Worm (Caenorhabditis elegans): ENCODE results near the gene F13H8.1.

ce11 chrII:6247011-6247410 lies 36.2 kb upstream of the F13H8.1 start, which contains the start of gene T24H7.2:
- TF ChIP-seq bed-1 (GFP tag; IDR thresholded peaks at IDR 0.05) (no peak), attf-3 (GFP tag; conservative IDR thresholded peaks at IDR 0.05) (no peak), C17E4.6 (GFP tag; IDR thresholded peaks at IDR 0.05) (no peak), ztf-25 (GFP tag; IDR thresholded peaks at IDR 0.05) (no peak), snpc-1.1 (tag; optimal IDR thresholded peaks at IDR 0.05; ENCODE audit: insufficient read depth) (no peak), ceh-79 (tag; optimal IDR thresholded peaks at IDR 0.05) (no peak), hmg-20 (GFP tag; IDR thresholded peaks at IDR 0.05) (no peak), attf-5 (GFP tag; optimal IDR thresholded peaks at IDR 0.05) (no peak), athp-1 (tag; optimal IDR thresholded peaks at IDR 0.05) (no peak), lin-40 (tag; optimal IDR thresholded peaks at IDR 0.05) (no peak), ama-1 (optimal IDR thresholded peaks at IDR 0.05) (no peak), ama-1 (GFP tag; optimal IDR thresholded peaks at IDR 0.05) (no peak), dpl-1 (GFP tag; optimal IDR thresholded peaks at IDR 0.05) (no peak), nhr-90 (tag; optimal IDR thresholded peaks at IDR 0.05) (no peak), pha-4 (tag; optimal IDR thresholded peaks at IDR 0.05) (no peak)
